Worm (Caenorhabditis elegans) whole organism, young adult: ENCODE measurements around the gene F59E11.7.

Source experiments
- B0019.2 ChIP-seq: fragments of 200-800 bp; sonication (Bioruptor generic); conservative IDR thresholded peaks from 2 replicates; pipeline ENCODE4 v1.3.6; 2022; ENCODE audit warnings: missing genetic modification reagents, missing genetic modification characterization, missing compliant biosample characterization
- C17E4.6 ChIP-seq: fragments of 200-800 bp; sonication (Bioruptor generic); IDR thresholded peaks from 2 replicates; pipeline ENCODE4 v1.3.6; 2022; ENCODE audit warnings: missing genetic modification reagents, missing genetic modification characterization, missing compliant biosample characterization
- D2030.7 ChIP-seq: fragments of 200-800 bp; sonication (Bioruptor generic); IDR thresholded peaks from 2 replicates; pipeline ENCODE4 v1.3.6; 2022; ENCODE audit warnings: missing genetic modification reagents, missing genetic modification characterization, missing compliant biosample characterization
- F10E7.11 ChIP-seq: sonication (generic microtip); optimal IDR thresholded peaks from 2 replicates; lab custom pipeline; 2017; ENCODE audit warnings: mild to moderate bottlenecking, missing genetic modification characterization, moderate library complexity, missing compliant biosample characterization
- F22D6.2 ChIP-seq: sonication (generic microtip); optimal IDR thresholded peaks from 2 replicates; lab custom pipeline; 2016; ENCODE audit warnings: mild to moderate bottlenecking, missing genetic modification characterization, missing compliant biosample characterization
- F39B2.1 ChIP-seq: fragments of 200-800 bp; sonication (Bioruptor generic); IDR thresholded peaks from 2 replicates; pipeline ENCODE4 v1.3.6; 2022; ENCODE audit warnings: missing genetic modification reagents, missing genetic modification characterization, missing compliant biosample characterization
- F49E8.2 ChIP-seq: sonication (generic microtip); optimal IDR thresholded peaks from 3 replicates; lab custom pipeline; 2017; ENCODE audit warnings: missing genetic modification characterization, mild to moderate bottlenecking, missing compliant biosample characterization, antibody characterized with exemption, moderate library complexity; ENCODE audit not compliant: insufficient read depth
- K11D2.4 ChIP-seq: fragments of 200-800 bp; sonication (Bioruptor generic); IDR thresholded peaks from 2 replicates; pipeline ENCODE4 v1.3.6; 2022; ENCODE audit warnings: missing genetic modification reagents, missing genetic modification characterization, missing compliant biosample characterization
- Y67H2A.10 ChIP-seq: fragments of 200-800 bp; sonication (Bioruptor generic); conservative IDR thresholded peaks from 2 replicates; pipeline ENCODE4 v1.3.6; 2022; ENCODE audit warnings: missing genetic modification reagents, missing genetic modification characterization, missing compliant biosample characterization
- ama-1 ChIP-seq, 3 experiments: fragments of 150-350 bp in 1 of 3; sonication (generic microtip) in 2 of 3; optimal IDR thresholded peaks; 2 replicates each; lab custom pipeline; 2014 to 2018; ENCODE audit warnings: missing biosample characterization in 2 of 3, missing genetic modification characterization in 2 of 3, missing genetic modification reagents in 2 of 3
- aptf-2 ChIP-seq: fragments of 200-800 bp; sonication (Bioruptor generic); conservative IDR thresholded peaks from 2 replicates; pipeline ENCODE4 v1.3.6; 2022; ENCODE audit warnings: missing genetic modification reagents, missing genetic modification characterization, missing compliant biosample characterization
- aptf-3 ChIP-seq: fragments of 200-800 bp; sonication (Bioruptor generic); IDR thresholded peaks from 2 replicates; pipeline ENCODE4 v1.3.6; 2022; ENCODE audit warnings: missing genetic modification characterization, missing compliant biosample characterization
- atf-7 ChIP-seq: sonication (generic microtip); optimal IDR thresholded peaks from 2 replicates; lab custom pipeline; 2017; ENCODE audit warnings: mild to moderate bottlenecking, missing genetic modification characterization, missing compliant biosample characterization
- attf-5 ChIP-seq: fragments of 200-800 bp; sonication (Bioruptor generic); optimal IDR thresholded peaks from 2 replicates; lab custom pipeline; 2018; ENCODE audit warnings: mild to moderate bottlenecking, missing genetic modification characterization, missing compliant biosample characterization
- bed-1 ChIP-seq: fragments of 200-800 bp; sonication (Bioruptor generic); IDR thresholded peaks from 2 replicates; pipeline ENCODE4 v1.3.6; 2022; ENCODE audit warnings: missing genetic modification reagents, missing genetic modification characterization, missing compliant biosample characterization
- ccch-3 ChIP-seq: fragments of 200-800 bp; sonication (Bioruptor generic); optimal IDR thresholded peaks from 2 replicates; lab custom pipeline; 2018; ENCODE audit warnings: mild to moderate bottlenecking, missing genetic modification characterization, missing compliant biosample characterization
- cebp-2 ChIP-seq: fragments of 200-800 bp; sonication (Bioruptor generic); IDR thresholded peaks from 2 replicates; pipeline ENCODE4 v1.3.6; 2022; ENCODE audit warnings: missing genetic modification characterization, missing compliant biosample characterization
- ceh-100 ChIP-seq: fragments of 200-800 bp; sonication (Bioruptor generic); IDR thresholded peaks from 2 replicates; pipeline ENCODE4 v1.3.6; 2022; ENCODE audit warnings: missing genetic modification reagents, missing genetic modification characterization, missing compliant biosample characterization
- ceh-40 ChIP-seq: fragments of 200-800 bp; sonication (Bioruptor generic); IDR thresholded peaks from 2 replicates; pipeline ENCODE4 v1.3.6; 2022; ENCODE audit warnings: missing genetic modification characterization, missing compliant biosample characterization
- chd-7 ChIP-seq: sonication (generic microtip); optimal IDR thresholded peaks from 2 replicates; lab custom pipeline; 2016; ENCODE audit warnings: mild to moderate bottlenecking, missing genetic modification characterization, moderate library complexity, missing compliant biosample characterization
- die-1 ChIP-seq: sonication (generic microtip); optimal IDR thresholded peaks from 2 replicates; lab custom pipeline; 2016; ENCODE audit warnings: missing genotype, mild to moderate bottlenecking, missing genetic modification characterization, missing compliant biosample characterization
- dox-1 ChIP-seq: fragments of 200-800 bp; sonication (Bioruptor generic); IDR thresholded peaks from 2 replicates; pipeline ENCODE4 v1.3.6; 2022; ENCODE audit warnings: missing genetic modification reagents, missing genetic modification characterization, missing compliant biosample characterization
- dpl-1 ChIP-seq: fragments of 150-350 bp; optimal IDR thresholded peaks from 2 replicates; lab custom pipeline; 2014; ENCODE audit warnings: missing biosample characterization, missing genetic modification reagents, missing genetic modification characterization
- efl-1 ChIP-seq: fragments of 150-350 bp; optimal IDR thresholded peaks from 2 replicates; lab custom pipeline; 2014; ENCODE audit warnings: missing biosample characterization, missing genetic modification reagents, missing genetic modification characterization
- egl-44 ChIP-seq: fragments of 200-800 bp; sonication (Bioruptor generic); IDR thresholded peaks from 2 replicates; pipeline ENCODE4 v1.3.6; 2022; ENCODE audit warnings: missing genetic modification reagents, missing genetic modification characterization, missing compliant biosample characterization
- ekl-4 ChIP-seq: fragments of 200-800 bp; sonication (Bioruptor generic); IDR thresholded peaks from 2 replicates; pipeline ENCODE4 v1.3.6; 2022; ENCODE audit warnings: missing genetic modification reagents, missing genetic modification characterization, missing compliant biosample characterization
- fkh-3 ChIP-seq: sonication (generic microtip); optimal IDR thresholded peaks from 2 replicates; lab custom pipeline; 2016; ENCODE audit warnings: mild to moderate bottlenecking, missing genetic modification characterization, missing compliant biosample characterization
- hlh-26 ChIP-seq: fragments of 200-800 bp; sonication (Bioruptor generic); conservative IDR thresholded peaks from 2 replicates; pipeline ENCODE4 v1.3.6; 2022; ENCODE audit warnings: missing genetic modification reagents, missing genetic modification characterization, missing compliant biosample characterization
- hmg-1.2 ChIP-seq: fragments of 200-800 bp; sonication (Bioruptor generic); IDR thresholded peaks from 2 replicates; pipeline ENCODE4 v1.3.6; 2022; ENCODE audit warnings: missing genetic modification reagents, missing genetic modification characterization, missing compliant biosample characterization
- hsf-1 ChIP-seq: fragments of 200-800 bp; sonication (Bioruptor generic); IDR thresholded peaks from 2 replicates; pipeline ENCODE4 v1.3.6; 2022; ENCODE audit warnings: missing genetic modification reagents, missing genetic modification characterization, missing compliant biosample characterization
- lin-40 ChIP-seq: sonication (generic microtip); optimal IDR thresholded peaks from 2 replicates; lab custom pipeline; 2016; ENCODE audit warnings: missing genetic modification characterization, mild to moderate bottlenecking, missing compliant biosample characterization, missing genotype, missing genetic modification reagents
- lsy-27 ChIP-seq: sonication (generic microtip); optimal IDR thresholded peaks from 2 replicates; lab custom pipeline; 2017; ENCODE audit warnings: missing genetic modification characterization, mild to moderate bottlenecking, missing compliant biosample characterization, antibody characterized with exemption, missing genotype, borderline replicate concordance; ENCODE audit not compliant: insufficient read depth
- madf-6 ChIP-seq: fragments of 200-800 bp; sonication (Bioruptor generic); IDR thresholded peaks from 2 replicates; pipeline ENCODE4 v1.3.6; 2022; ENCODE audit warnings: missing genetic modification reagents, missing genetic modification characterization, missing compliant biosample characterization
- mes-4 ChIP-seq: sonication (generic microtip); optimal IDR thresholded peaks from 2 replicates; lab custom pipeline; 2016; ENCODE audit warnings: missing genotype, missing genetic modification characterization, missing compliant biosample characterization
- nhr-80 ChIP-seq: sonication (generic microtip); optimal IDR thresholded peaks from 2 replicates; lab custom pipeline; 2016; ENCODE audit warnings: missing genetic modification characterization, missing compliant biosample characterization
- snpc-1.3 ChIP-seq: sonication (generic microtip); optimal IDR thresholded peaks from 2 replicates; lab custom pipeline; 2017; ENCODE audit warnings: missing genetic modification characterization, mild to moderate bottlenecking, missing compliant biosample characterization, antibody characterized with exemption, moderate library complexity, missing genotype, missing genetic modification reagents; ENCODE audit not compliant: insufficient read depth
- somi-1 ChIP-seq: fragments of 200-800 bp; sonication (Bioruptor generic); optimal IDR thresholded peaks from 2 replicates; lab custom pipeline; 2018; ENCODE audit warnings: mild to moderate bottlenecking, missing genetic modification characterization, missing compliant biosample characterization
- tbp1 ChIP-seq: fragments of 200-800 bp; sonication (Bioruptor generic); optimal IDR thresholded peaks from 2 replicates; lab custom pipeline; 2018; ENCODE audit warnings: mild to moderate bottlenecking, missing genetic modification characterization, missing compliant biosample characterization
- zim-3 ChIP-seq: sonication (generic microtip); optimal IDR thresholded peaks from 2 replicates; lab custom pipeline; 2017; ENCODE audit warnings: mild to moderate bottlenecking, missing genetic modification characterization, moderate library complexity, missing compliant biosample characterization

The F59E11.7 gene

ce11 chrV:8988104-8988503, 1.9 kb upstream of the F59E11.7 start, which contains the start of gene str-87:
TSS of gene str-87 (minus strand) at chrV:8988204.
- no peak for TF ChIP-seq ekl-4 (GFP tag; lab: Robert Waterston, UW)

ce11 chrV:8991679-8992078, 1.6 kb downstream of the F59E11.7 start, which contains the start of gene F59E11.6:
TSS of gene F59E11.6 (plus strand) at chrV:8991789.
- no peak for TF ChIP-seq F39B2.1 (GFP tag; lab: Robert Waterston, UW)
- no peak for TF ChIP-seq chd-7 (tag; lab: Kevin White, UChicago)
- TF ChIP-seq hmg-1.2 (GFP tag; lab: Robert Waterston, UW) = no peak
- TF ChIP-seq Y67H2A.10 (GFP tag; lab: Robert Waterston, UW) = no peak
- no peak for TF ChIP-seq C17E4.6 (GFP tag; lab: Robert Waterston, UW)
- no peak for TF ChIP-seq fkh-3 (tag; lab: Kevin White, UChicago)
- no peak for TF ChIP-seq F49E8.2
- no peak for TF ChIP-seq egl-44 (GFP tag; lab: Robert Waterston, UW)
- TF ChIP-seq D2030.7 (GFP tag; lab: Robert Waterston, UW) = no peak
- no peak for TF ChIP-seq K11D2.4 (GFP tag; lab: Robert Waterston, UW)
- no peak for TF ChIP-seq aptf-2 (GFP tag; lab: Robert Waterston, UW)

- TF ChIP-seq egl-44 (GFP tag; lab: Robert Waterston, UW) (no peak), atf-7 (tag; lab: Kevin White, UChicago) (no peak), bed-1 (GFP tag; lab: Robert Waterston, UW) (no peak), F22D6.2 (tag; lab: Kevin White, UChicago) (no peak)
Observed at ce11 chrV:8994272-8994671, 4.2 kb downstream of the F59E11.7 start.

- TF ChIP-seq cebp-2 (GFP tag; lab: Robert Waterston, UW) (no peak), hsf-1 (GFP tag; lab: Robert Waterston, UW) (no peak), dpl-1 (GFP tag; lab: Kevin White, UChicago) (no peak), efl-1 (GFP tag; lab: Kevin White, UChicago) (no peak), F39B2.1 (GFP tag; lab: Robert Waterston, UW) (no peak), hmg-1.2 (GFP tag; lab: Robert Waterston, UW) (no peak), tbp1 (no peak), die-1 (no peak), madf-6 (no peak), dox-1 (GFP tag; lab: Robert Waterston, UW) (no peak), ceh-100 (GFP tag; lab: Robert Waterston, UW) (no peak), ccch-3 (GFP tag; lab: Kevin White, UChicago) (no peak), snpc-1.3 (tag; lab: Kevin White, UChicago) (no peak), somi-1 (no peak), bed-1 (GFP tag; lab: Robert Waterston, UW) (no peak), lsy-27 (tag; lab: Kevin White, UChicago) (no peak)
Observed at ce11 chrV:8994801-8995200, 4.8 kb downstream of the F59E11.7 start, which contains the start of gene F59E11.5. TSS of gene F59E11.5 (plus strand) at chrV:8995101.

- TF ChIP-seq ceh-40 (GFP tag; lab: Robert Waterston, UW) (no peak), mes-4 (tag; lab: Kevin White, UChicago) (no peak), F10E7.11 (tag; lab: Kevin White, UChicago) (no peak), aptf-3 (GFP tag; lab: Robert Waterston, UW) (no peak), nhr-80 (no peak), attf-5 (GFP tag; lab: Kevin White, UChicago) (no peak), zim-3 (tag; lab: Kevin White, UChicago) (no peak), ama-1 (optimal IDR thresholded peaks at IDR 0.05; lab: Kevin White, UChicago) (no peak), ama-1 (GFP tag; optimal IDR thresholded peaks at IDR 0.05; lab: Kevin White, UChicago) (no peak), lin-40 (tag; lab: Kevin White, UChicago) (no peak), B0019.2 (no peak), hlh-26 (GFP tag; lab: Robert Waterston, UW) (no peak)
Observed at ce11 chrV:9001175-9001574, 11.1 kb downstream of the F59E11.7 start, which contains the start of gene F59E11.2. TSS of gene F59E11.2 (plus strand) at chrV:9001475.
